Worm (Caenorhabditis elegans): ENCODE results near the gene atic-1.

ce11 chrIV:7931873-7932272 lies 50.0 kb downstream of the atic-1 start:
- TF ChIP-seq flt-1 (GFP tag; IDR thresholded peaks at IDR 0.05) (no peak), ztf-29 (GFP tag; IDR thresholded peaks at IDR 0.05) (no peak), ztf-23 (GFP tag; IDR thresholded peaks at IDR 0.05) (no peak), tab-1 (GFP tag; IDR thresholded peaks at IDR 0.05) (no peak), T22C8.4 (GFP tag; IDR thresholded peaks at IDR 0.05) (no peak), klf-2 (GFP tag; conservative IDR thresholded peaks at IDR 0.05) (no peak)

Data from whole organism, midembryonic.